Worm (Caenorhabditis elegans): ENCODE data around the gene srxa-7.

srxa-7 gene

DNA sequence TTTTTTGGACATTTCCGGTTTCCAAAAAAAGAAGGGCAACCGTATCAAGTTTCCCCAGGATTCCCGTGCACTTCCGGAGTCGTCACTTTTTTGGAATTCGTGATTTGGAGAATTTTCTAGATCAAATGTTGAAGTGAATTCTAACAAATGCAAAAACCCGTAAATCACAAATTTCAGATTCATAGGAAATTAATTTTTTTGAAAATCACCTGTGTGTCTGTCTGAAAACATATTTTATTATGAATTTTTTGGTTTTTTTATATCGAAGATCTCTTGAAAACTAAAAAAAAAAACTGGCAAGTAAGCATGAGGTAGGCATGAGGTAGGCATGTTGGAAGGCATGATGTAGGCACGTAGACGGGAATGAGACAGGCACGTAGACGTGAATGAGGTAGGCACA, 42.7 kb downstream of the srxa-7 start:
- no peak for TF ChIP-seq mxl-1 (tag; optimal IDR thresholded peaks at IDR 0.05)

DNA sequence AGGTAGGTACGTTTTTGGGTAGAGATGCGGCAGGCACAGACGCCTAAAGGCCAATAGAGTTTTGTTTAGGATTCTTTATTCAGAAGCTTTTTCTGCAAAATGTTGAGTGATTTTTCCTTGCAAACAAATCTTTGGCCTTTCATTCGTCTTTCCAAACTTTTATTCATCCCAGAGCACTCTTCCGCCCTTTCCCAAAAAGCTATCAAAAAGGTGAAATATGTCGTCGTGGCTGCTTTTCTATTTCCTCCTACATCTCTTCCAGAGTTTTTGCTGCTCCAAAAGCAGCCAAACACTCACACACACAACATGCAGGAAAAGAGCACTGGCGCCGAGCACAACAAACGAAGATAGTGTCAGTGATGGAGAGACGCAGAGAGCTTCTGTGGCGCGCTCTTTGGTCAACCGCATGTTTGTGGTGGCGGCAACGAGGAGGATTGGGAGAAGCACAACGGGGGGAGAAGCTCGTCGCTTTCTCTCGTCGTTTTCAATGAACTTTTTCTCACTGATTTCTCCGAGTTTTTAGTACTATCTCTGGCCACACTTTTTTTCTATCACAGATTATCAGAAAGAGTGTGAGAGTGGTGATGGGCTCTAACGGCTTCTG, 43.5 kb downstream of the srxa-7 start:
- TF ChIP-seq egrh-3 (GFP tag; IDR thresholded peaks at IDR 0.05) (peak; percentile 22; the same call in 1 of the 2 replicates), snpc-4 (GFP tag; optimal IDR thresholded peaks at IDR 0.05) (no peak), snpc-4 (tag; optimal IDR thresholded peaks at IDR 0.05) (peak; percentile 34 to 58 (median 40)), nfyb-1 (GFP tag; IDR thresholded peaks at IDR 0.05) (peak; percentile 61; the same call in 1 of the 2 replicates), ztf-18 (tag; optimal IDR thresholded peaks at IDR 0.05) (no peak), K12H6.12 (tag; optimal IDR thresholded peaks at IDR 0.05) (peak; percentile 65), hmg-1.2 (GFP tag; IDR thresholded peaks at IDR 0.05) (peak; percentile 77), Y56A3A.18 (GFP tag; IDR thresholded peaks at IDR 0.05) (0 out of 2 replicates have a peak, but pooled peaks have one; percentile 45), lin-40 (tag; optimal IDR thresholded peaks at IDR 0.05) (no peak), let-526 (GFP tag; IDR thresholded peaks at IDR 0.05) (peak; percentile 63; the same call in 1 of the 2 replicates), nhr-80 (tag; optimal IDR thresholded peaks at IDR 0.05) (peak; percentile 89), mcd-1 (GFP tag; IDR thresholded peaks at IDR 0.05) (peak; percentile 48), mes-4 (tag; optimal IDR thresholded peaks at IDR 0.05) (no peak), B0336.3 (GFP tag; IDR thresholded peaks at IDR 0.05) (peak; percentile 47; the same call in 1 of the 2 replicates), zfh-2 (GFP tag; conservative IDR thresholded peaks at IDR 0.05) (peak; percentile 92), cebp-1 (GFP tag; IDR thresholded peaks at IDR 0.05) (no peak), cebp-1 (tag; optimal IDR thresholded peaks at IDR 0.05) (peak; percentile 61), attf-5 (GFP tag; optimal IDR thresholded peaks at IDR 0.05) (peak; percentile 55), lsy-27 (tag; optimal IDR thresholded peaks at IDR 0.05; ENCODE audit: borderline replicate concordance, insufficient read depth) (no peak), dox-1 (GFP tag; IDR thresholded peaks at IDR 0.05) (peak; percentile 42; the same call in 1 of the 2 replicates), ets-4 (GFP tag; optimal IDR thresholded peaks at IDR 0.05) (peak; percentile 48), gei-17 (GFP tag; optimal IDR thresholded peaks at IDR 0.05) (peak; percentile 12)

DNA sequence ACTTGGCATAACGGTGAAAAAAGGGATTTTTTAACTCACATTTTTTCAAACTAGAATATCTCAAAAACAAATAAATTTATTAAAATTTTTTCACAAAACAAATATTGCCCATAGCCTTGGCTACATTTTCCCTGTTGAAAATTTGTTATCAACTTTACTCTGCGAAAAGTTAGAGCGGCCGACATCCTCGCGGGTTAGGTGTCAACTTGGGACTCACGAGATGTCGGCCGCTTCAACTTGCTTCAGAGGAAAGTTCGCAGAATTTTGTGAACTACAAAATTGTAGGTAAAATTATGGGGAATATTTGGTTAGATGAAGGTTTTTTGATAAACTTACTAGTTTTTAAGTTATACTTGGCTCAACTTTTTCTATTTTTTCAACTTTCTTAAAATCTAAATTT, 44.4 kb downstream of the srxa-7 start:
- TF ChIP-seq bed-1 (GFP tag; IDR thresholded peaks at IDR 0.05) (no peak), lsl-1 (GFP tag; optimal IDR thresholded peaks at IDR 0.05) (no peak), snpc-1.1 (tag; optimal IDR thresholded peaks at IDR 0.05; ENCODE audit: insufficient read depth) (peak; percentile 20), madf-10 (tag; optimal IDR thresholded peaks at IDR 0.05) (no peak), Y53F4B.3 (GFP tag; IDR thresholded peaks at IDR 0.05) (no peak), snpc-4 (GFP tag; optimal IDR thresholded peaks at IDR 0.05) (no peak), snpc-4 (tag; optimal IDR thresholded peaks at IDR 0.05) (peak in 3 of 4 experiments; percentile 65 to 83 (median 82)), mcd-1 (GFP tag; IDR thresholded peaks at IDR 0.05) (no peak), madf-3 (GFP tag; IDR thresholded peaks at IDR 0.05) (no peak), ccch-3 (GFP tag; optimal IDR thresholded peaks at IDR 0.05) (no peak), bed-2 (GFP tag; IDR thresholded peaks at IDR 0.05) (no peak), mes-4 (tag; optimal IDR thresholded peaks at IDR 0.05) (no peak), aptf-3 (GFP tag; IDR thresholded peaks at IDR 0.05) (no peak)

DNA sequence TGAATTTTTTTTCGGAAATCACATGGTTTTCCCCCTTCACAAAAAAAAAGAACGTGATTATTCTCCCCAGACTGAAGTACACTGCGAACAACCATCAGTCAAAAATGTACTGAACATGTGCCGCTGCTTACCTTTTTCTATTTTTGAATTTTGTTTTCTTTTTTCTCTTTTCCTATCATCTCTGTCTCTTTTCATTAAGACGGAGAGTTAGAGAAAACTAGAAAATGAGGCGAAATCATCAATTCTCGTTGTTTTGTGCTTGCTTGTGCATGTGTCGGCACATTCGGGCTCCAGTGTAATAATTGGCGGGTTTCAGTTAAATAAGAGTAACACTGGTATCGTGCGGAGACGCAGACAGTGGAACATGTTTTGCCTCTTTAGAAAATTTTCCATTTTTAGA, 44.9 kb downstream of the srxa-7 start:
- TF ChIP-seq lin-54 (GFP tag; optimal IDR thresholded peaks at IDR 0.05): peak; percentile 30
- TF ChIP-seq hmg-1.2 (GFP tag; IDR thresholded peaks at IDR 0.05): peak; percentile 41; the same call in 1 of the 2 replicates
- no peak for TF ChIP-seq mes-4 (tag; optimal IDR thresholded peaks at IDR 0.05)
- TF ChIP-seq K12H6.12 (tag; optimal IDR thresholded peaks at IDR 0.05): peak; percentile 58
- TF ChIP-seq attf-5 (GFP tag; optimal IDR thresholded peaks at IDR 0.05): peak; percentile 73
- no peak for TF ChIP-seq B0336.3 (GFP tag; IDR thresholded peaks at IDR 0.05)
- peak; percentile 66 for TF ChIP-seq pha-4 (tag; optimal IDR thresholded peaks at IDR 0.05)
- peak; percentile 1 for TF ChIP-seq atf-7 (tag; optimal IDR thresholded peaks at IDR 0.05)
- peak; percentile 83 for TF ChIP-seq nhr-80 (tag; optimal IDR thresholded peaks at IDR 0.05)
- no peak for TF ChIP-seq rcor-1 (GFP tag; IDR thresholded peaks at IDR 0.05)
- TF ChIP-seq ztf-22 (GFP tag; optimal IDR thresholded peaks at IDR 0.05): peak; percentile 23
- 0 out of 2 replicates have a peak, but pooled peaks have one; percentile 32 for TF ChIP-seq pbrm-1 (GFP tag; IDR thresholded peaks at IDR 0.05)
- TF ChIP-seq lin-40 (tag; optimal IDR thresholded peaks at IDR 0.05): peak; percentile 6
- peak; percentile 4 for TF ChIP-seq tbp1 (GFP tag; optimal IDR thresholded peaks at IDR 0.05)
- TF ChIP-seq F22D6.2 (tag; optimal IDR thresholded peaks at IDR 0.05): peak; percentile 53
- peak; percentile 20 for TF ChIP-seq tlf-1 (GFP tag; optimal IDR thresholded peaks at IDR 0.05)
- no peak for TF ChIP-seq Y95B8A.8 (GFP tag; IDR thresholded peaks at IDR 0.05)
- 0 out of 2 replicates have a peak, but pooled peaks have one; percentile 7 for TF ChIP-seq dox-1 (GFP tag; IDR thresholded peaks at IDR 0.05)
- TF ChIP-seq lin-26 (GFP tag; IDR thresholded peaks at IDR 0.05): 0 out of 2 replicates have a peak, but pooled peaks have one; percentile 31

Measured in whole organism, young adult.